Worm (Caenorhabditis elegans): ENCODE results near the gene B0285.3.

ce11 chrIII:4356384-4356783, 13.2 kb upstream of the B0285.3 start, which contains the start of gene mnp-1:
- no peak for TF ChIP-seq ref-1 (GFP tag; conservative IDR thresholded peaks at IDR 0.05)
- TF ChIP-seq ztf-29 (GFP tag; IDR thresholded peaks at IDR 0.05): no peak
- TF ChIP-seq klf-2 (GFP tag; conservative IDR thresholded peaks at IDR 0.05): no peak
- 0 out of 2 replicates have a peak, but pooled peaks have one; percentile 44 for TF ChIP-seq flt-1 (GFP tag; IDR thresholded peaks at IDR 0.05)
- no peak for TF ChIP-seq ztf-23 (GFP tag; IDR thresholded peaks at IDR 0.05)
